Fruit fly (Drosophila melanogaster) S2 (cell line): ENCODE measurements around the gene CG4896.

Source experiments
- CG8478 ChIP-seq: fragments of >200 bp; optimal IDR thresholded peaks from 2 replicates; lab custom pipeline; 2018
- CTCF ChIP-seq, 2 experiments: fragments of >200 bp; optimal IDR thresholded peaks; 2 replicates each; lab custom pipeline; 2018

dm6 chr2L:1135495-1135894 is 42.0 kb upstream of the CG4896 start:
- no peak for TF ChIP-seq CG8478
- no peak for TF ChIP-seq CTCF (optimal IDR thresholded peaks at IDR 0.05; lab: Kevin White, UChicago)
